Worm (Caenorhabditis elegans) whole organism, late embryonic: ENCODE measurements around the gene clc-18.
A peak's percentile ranks its signal among the peaks of the same experiment; 100 is the strongest.

ENCODE experiments used
- C08G9.2 ChIP-seq: sonication (generic microtip); optimal IDR thresholded peaks from 2 replicates; lab custom pipeline; 2016; ENCODE audit warnings: mild to moderate bottlenecking, missing genetic modification characterization, moderate library complexity, missing compliant biosample characterization
- C38D4.7 ChIP-seq: fragments of 200-800 bp; sonication (Bioruptor generic); optimal IDR thresholded peaks from 2 replicates; lab custom pipeline; 2018; ENCODE audit warnings: mild to moderate bottlenecking, missing genetic modification characterization, moderate library complexity, missing compliant biosample characterization
- K02D7.2 ChIP-seq: sonication (generic microtip); optimal IDR thresholded peaks from 2 replicates; lab custom pipeline; 2017; ENCODE audit warnings: mild to moderate bottlenecking, missing genetic modification characterization, missing compliant biosample characterization
- ahr-1 ChIP-seq: sonication (generic microtip); optimal IDR thresholded peaks from 2 replicates; lab custom pipeline; 2016; ENCODE audit warnings: missing genetic modification characterization, missing compliant biosample characterization
- ceh-14 ChIP-seq: sonication (generic microtip); optimal IDR thresholded peaks from 2 replicates; lab custom pipeline; 2016; ENCODE audit warnings: missing genotype, missing genetic modification characterization, missing compliant biosample characterization
- ceh-19 ChIP-seq: fragments of 200-800 bp; sonication (Bioruptor generic); optimal IDR thresholded peaks from 2 replicates; lab custom pipeline; 2018; ENCODE audit warnings: mild to moderate bottlenecking, missing genetic modification characterization, missing compliant biosample characterization
- ceh-22 ChIP-seq: sonication (generic microtip); optimal IDR thresholded peaks from 2 replicates; lab custom pipeline; 2017; ENCODE audit warnings: missing biosample characterization, missing genetic modification characterization
- ceh-30 ChIP-seq: fragments of 150-350 bp; optimal IDR thresholded peaks from 2 replicates; lab custom pipeline; 2014; ENCODE audit warnings: missing biosample characterization, missing genetic modification characterization
- ceh-34 ChIP-seq: sonication (generic microtip); optimal IDR thresholded peaks from 2 replicates; lab custom pipeline; 2016; ENCODE audit warnings: mild to moderate bottlenecking, missing genetic modification characterization, missing compliant biosample characterization
- ceh-48 ChIP-seq: sonication (generic microtip); optimal IDR thresholded peaks from 2 replicates; lab custom pipeline; 2016; ENCODE audit warnings: missing genetic modification characterization, inconsistent platforms, missing compliant biosample characterization
- che-1 ChIP-seq: sonication (generic microtip); optimal IDR thresholded peaks from 2 replicates; lab custom pipeline; 2016; ENCODE audit warnings: mild to moderate bottlenecking, missing genetic modification characterization, missing compliant biosample characterization
- dmd-4 ChIP-seq: sonication (generic microtip); optimal IDR thresholded peaks from 2 replicates; lab custom pipeline; 2016; ENCODE audit warnings: borderline replicate concordance, missing genetic modification characterization, missing compliant biosample characterization
- dve-1 ChIP-seq: sonication (generic microtip); optimal IDR thresholded peaks from 2 replicates; lab custom pipeline; 2017; ENCODE audit warnings: antibody characterized with exemption, mild to moderate bottlenecking, missing genetic modification characterization, missing compliant biosample characterization
- elt-4 ChIP-seq: sonication (generic microtip); optimal IDR thresholded peaks from 2 replicates; lab custom pipeline; 2016; ENCODE audit warnings: missing genetic modification characterization, missing compliant biosample characterization
- ets-4 ChIP-seq: sonication (generic microtip); optimal IDR thresholded peaks from 2 replicates; lab custom pipeline; 2016; ENCODE audit warnings: missing genetic modification characterization, missing compliant biosample characterization
- eyg-1 ChIP-seq: sonication (generic microtip); optimal IDR thresholded peaks from 2 replicates; lab custom pipeline; 2016; ENCODE audit warnings: missing genotype, missing genetic modification characterization, missing compliant biosample characterization
- fkh-10 ChIP-seq: fragments of 150-350 bp; optimal IDR thresholded peaks from 2 replicates; lab custom pipeline; 2014; ENCODE audit warnings: missing biosample characterization, missing genetic modification reagents, missing genetic modification characterization
- gmeb-2 ChIP-seq: sonication (generic microtip); optimal IDR thresholded peaks from 2 replicates; lab custom pipeline; 2016; ENCODE audit warnings: missing genetic modification characterization, inconsistent platforms, missing compliant biosample characterization
- hlh-30 ChIP-seq: sonication (generic microtip); optimal IDR thresholded peaks from 2 replicates; lab custom pipeline; 2017; ENCODE audit warnings: antibody characterized with exemption, missing genetic modification characterization, missing compliant biosample characterization; ENCODE audit not compliant: insufficient read depth
- mec-3 ChIP-seq: sonication (generic microtip); optimal IDR thresholded peaks from 2 replicates; lab custom pipeline; 2016; ENCODE audit warnings: borderline replicate concordance, missing genetic modification characterization, missing compliant biosample characterization
- nfya-1 ChIP-seq: sonication (generic microtip); optimal IDR thresholded peaks from 2 replicates; lab custom pipeline; 2017; ENCODE audit warnings: missing genetic modification characterization, mild to moderate bottlenecking, missing compliant biosample characterization, antibody characterized with exemption, moderate library complexity
- nhr-11 ChIP-seq: fragments of 150-350 bp; optimal IDR thresholded peaks from 2 replicates; lab custom pipeline; 2014; ENCODE audit warnings: missing biosample characterization, missing genetic modification characterization
- odd-2 ChIP-seq: sonication (generic microtip); optimal IDR thresholded peaks from 2 replicates; lab custom pipeline; 2017; ENCODE audit warnings: antibody characterized with exemption, mild to moderate bottlenecking, missing genetic modification characterization, missing compliant biosample characterization
- pag-3 ChIP-seq: sonication (generic microtip); optimal IDR thresholded peaks from 2 replicates; lab custom pipeline; 2016; ENCODE audit warnings: missing compliant biosample characterization, missing genetic modification characterization, borderline replicate concordance
- pax-1 ChIP-seq: fragments of 150-350 bp; optimal IDR thresholded peaks from 2 replicates; lab custom pipeline; 2014; ENCODE audit warnings: missing biosample characterization, missing genetic modification characterization
- pha-2 ChIP-seq: sonication (generic microtip); optimal IDR thresholded peaks from 2 replicates; lab custom pipeline; 2017; ENCODE audit warnings: mild to moderate bottlenecking, missing genetic modification characterization, missing compliant biosample characterization
- pqm-1 ChIP-seq: sonication (generic microtip); optimal IDR thresholded peaks from 2 replicates; lab custom pipeline; 2016; ENCODE audit warnings: missing genetic modification characterization, missing compliant biosample characterization
- ref-2 ChIP-seq: sonication (generic microtip); optimal IDR thresholded peaks from 2 replicates; lab custom pipeline; 2016; ENCODE audit warnings: missing genetic modification characterization, missing compliant biosample characterization
- sox-4 ChIP-seq: sonication (generic microtip); optimal IDR thresholded peaks from 2 replicates; lab custom pipeline; 2017; ENCODE audit warnings: mild to moderate bottlenecking, missing genetic modification characterization, inconsistent platforms, missing compliant biosample characterization
- tbx-7 ChIP-seq: sonication (generic microtip); optimal IDR thresholded peaks from 2 replicates; lab custom pipeline; 2016; ENCODE audit warnings: missing genotype, missing genetic modification characterization, missing compliant biosample characterization
- unc-3 ChIP-seq, 2 experiments: fragments of 200-800 bp in 1 of 2; sonication (Bioruptor generic) in 1 of 2; sonication (generic microtip) in 1 of 2; conservative IDR thresholded peaks in 1 of 2; optimal IDR thresholded peaks in 1 of 2; 2 replicates each; pipeline versions ENCODE4 v1.3.6 to Lab custom; 2016 to 2022; ENCODE audit warnings: missing compliant biosample characterization in 2 of 2, missing genetic modification characterization in 2 of 2, missing genetic modification reagents in 1 of 2
- unc-42 ChIP-seq: sonication (generic microtip); optimal IDR thresholded peaks from 2 replicates; lab custom pipeline; 2016; ENCODE audit warnings: missing genotype, missing genetic modification characterization, missing compliant biosample characterization
- unc-86 ChIP-seq: sonication (generic microtip); optimal IDR thresholded peaks from 2 replicates; lab custom pipeline; 2016; ENCODE audit warnings: missing genetic modification characterization, missing compliant biosample characterization
- zip-5 ChIP-seq: sonication (generic microtip); optimal IDR thresholded peaks from 2 replicates; lab custom pipeline; 2016; ENCODE audit warnings: missing genetic modification characterization, missing compliant biosample characterization

Gene clc-18

DNA sequence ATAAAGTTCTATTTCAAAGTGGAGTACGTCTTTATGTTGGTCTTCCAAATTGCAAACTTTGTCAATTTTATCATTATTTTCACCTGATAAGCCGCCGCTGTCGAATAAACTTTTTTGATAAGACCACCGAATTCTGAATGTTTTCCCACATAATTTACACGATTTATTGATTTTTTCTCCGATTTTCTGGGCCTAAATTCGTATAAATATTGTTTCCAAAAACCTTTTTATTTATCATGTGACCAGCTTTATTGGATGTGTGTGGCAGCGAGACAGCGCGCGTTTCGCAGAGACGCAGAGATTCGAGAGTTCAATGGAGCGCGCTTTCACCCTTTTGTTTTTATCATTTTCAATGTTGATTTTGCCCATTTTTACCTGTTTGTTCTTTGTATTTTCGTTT, 33.3 kb upstream of the clc-18 start (continued):
- no peak for TF ChIP-seq ceh-30 (tag; lab: Kevin White, UChicago)
- TF ChIP-seq unc-3 (GFP tag; conservative IDR thresholded peaks at IDR 0.05; lab: Robert Waterston, UW), result no peak
- TF ChIP-seq unc-3 (tag; optimal IDR thresholded peaks at IDR 0.05; lab: Kevin White, UChicago), result no peak
- no peak for TF ChIP-seq ref-2
- no peak for TF ChIP-seq elt-4
- no peak for TF ChIP-seq C38D4.7 (GFP tag; lab: Kevin White, UChicago)
- no peak for TF ChIP-seq ets-4 (tag; lab: Kevin White, UChicago)
- TF ChIP-seq pha-2 (tag; lab: Kevin White, UChicago), result no peak
- TF ChIP-seq unc-86 (tag; lab: Kevin White, UChicago), result no peak
- TF ChIP-seq odd-2 (tag; lab: Kevin White, UChicago), result no peak
- no peak for TF ChIP-seq K02D7.2 (tag; lab: Kevin White, UChicago)
- TF ChIP-seq zip-5 (tag; lab: Kevin White, UChicago), result no peak
- TF ChIP-seq C08G9.2, result no peak
- peak; percentile 96 for TF ChIP-seq hlh-30 (tag; lab: Kevin White, UChicago)
- TF ChIP-seq gmeb-2 (tag; lab: Kevin White, UChicago), result no peak
- peak; percentile 42 for TF ChIP-seq nfya-1 (tag; lab: Kevin White, UChicago)
- TF ChIP-seq pag-3 (tag; lab: Kevin White, UChicago), result no peak
- TF ChIP-seq dmd-4 (tag; lab: Kevin White, UChicago), result no peak

DNA sequence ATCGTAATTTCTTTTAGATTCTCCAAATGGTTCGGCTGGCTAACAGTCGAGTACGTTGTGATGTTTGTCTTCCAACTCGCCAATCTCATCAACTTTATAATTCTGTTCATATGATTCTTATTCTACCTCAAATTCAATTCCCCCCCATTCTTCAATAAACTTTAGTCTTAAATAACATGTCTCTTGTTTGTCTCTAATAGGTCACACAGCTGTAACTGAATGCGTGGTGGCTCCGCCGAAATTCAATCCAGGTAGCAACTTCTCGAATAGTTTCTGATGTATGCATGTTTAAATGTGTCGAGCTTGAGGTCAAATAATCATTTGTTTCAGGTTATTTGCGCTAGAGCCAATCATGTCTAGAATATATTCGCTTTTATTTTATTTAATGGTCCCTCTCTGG, 28.9 kb upstream of the clc-18 start, which contains the start of gene lgc-29:
Gene lgc-29 (plus strand): TSS at position 301 of the 400 bp plus-strand sequence.
- TF ChIP-seq ceh-30 (tag; lab: Kevin White, UChicago) (no peak), sox-4 (tag; lab: Kevin White, UChicago) (no peak), ceh-22 (tag; lab: Kevin White, UChicago) (no peak), eyg-1 (tag; lab: Kevin White, UChicago) (no peak), ceh-34 (tag; lab: Kevin White, UChicago) (no peak), ceh-48 (tag; lab: Kevin White, UChicago) (no peak), C38D4.7 (GFP tag; lab: Kevin White, UChicago) (no peak), pqm-1 (tag; lab: Kevin White, UChicago) (no peak), tbx-7 (tag; lab: Kevin White, UChicago) (no peak)

DNA sequence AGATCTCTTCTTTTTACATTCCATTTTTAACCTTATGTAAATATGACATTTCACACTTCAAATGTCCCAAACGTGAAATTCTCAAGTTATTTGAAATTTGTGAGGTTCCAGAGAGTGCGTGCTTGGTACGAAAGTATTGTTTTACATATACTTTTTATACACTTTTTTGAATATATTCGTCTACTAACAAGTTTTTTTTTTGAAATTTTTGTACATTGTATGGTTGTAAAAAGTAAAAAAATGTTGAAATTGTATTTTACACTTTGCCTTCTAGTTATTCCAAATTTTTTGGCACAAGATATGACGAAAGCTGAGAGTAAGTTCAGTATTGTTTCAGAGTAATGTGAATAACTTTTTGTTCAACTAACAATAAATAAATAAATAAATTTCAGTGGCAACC, 25.0 kb upstream of the clc-18 start, which contains the start of gene lgc-1:
Gene lgc-1 (plus strand): TSS at position 301 of the 400 bp plus-strand sequence.
- no peak for TF ChIP-seq ahr-1 (tag; lab: Kevin White, UChicago)
- no peak for TF ChIP-seq nhr-11 (tag; lab: Kevin White, UChicago)
- TF ChIP-seq ceh-14, result no peak
- TF ChIP-seq gmeb-2 (tag; lab: Kevin White, UChicago), result no peak
- no peak for TF ChIP-seq fkh-10 (GFP tag; lab: Kevin White, UChicago)
- TF ChIP-seq zip-5 (tag; lab: Kevin White, UChicago), result no peak
- TF ChIP-seq pax-1 (tag; lab: Kevin White, UChicago), result no peak
- TF ChIP-seq ceh-22 (tag; lab: Kevin White, UChicago), result no peak
- no peak for TF ChIP-seq pqm-1 (tag; lab: Kevin White, UChicago)
- no peak for TF ChIP-seq ceh-19
- TF ChIP-seq unc-42 (tag; lab: Kevin White, UChicago), result no peak
- TF ChIP-seq nfya-1 (tag; lab: Kevin White, UChicago), result no peak
- TF ChIP-seq dmd-4 (tag; lab: Kevin White, UChicago), result no peak
- TF ChIP-seq mec-3 (tag; lab: Kevin White, UChicago), result no peak
- no peak for TF ChIP-seq elt-4
- no peak for TF ChIP-seq che-1 (tag; lab: Kevin White, UChicago)
- TF ChIP-seq tbx-7 (tag; lab: Kevin White, UChicago), result no peak
- TF ChIP-seq, all 69 proteins: peak for 0

DNA sequence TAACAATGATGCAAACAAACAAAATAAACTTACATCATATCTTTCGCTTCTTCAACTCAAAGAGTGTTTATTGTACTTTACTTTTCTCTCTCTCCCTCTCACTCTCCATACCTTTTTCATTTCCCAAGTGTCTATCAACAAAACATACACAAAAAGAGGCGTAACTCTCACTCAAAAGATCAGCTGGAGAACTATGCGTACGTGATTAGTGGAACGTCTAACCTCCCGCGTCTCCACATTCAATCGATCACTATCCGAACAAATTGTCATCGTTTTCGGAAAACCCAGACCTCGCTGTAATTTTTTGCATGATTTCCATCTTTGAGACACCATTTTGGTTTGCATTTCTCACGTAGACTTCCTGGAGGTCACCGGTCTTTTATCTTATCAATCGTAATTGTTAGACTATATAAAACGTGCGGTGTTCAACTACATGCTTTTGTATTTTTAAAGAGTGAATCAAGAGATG, 21.7 kb upstream of the clc-18 start, which contains the start of gene nhr-57:
Gene nhr-57 (plus strand): TSS at position 419 of the 469 bp plus-strand sequence.
- TF ChIP-seq che-1 (tag; lab: Kevin White, UChicago), result no peak
- TF ChIP-seq dve-1 (tag; lab: Kevin White, UChicago), result peak; percentile 19
